Worm (Caenorhabditis elegans) whole organism, young adult: Measurements from ENCODE around the gene K10H10.6.
A peak's percentile ranks its signal among the peaks of the same experiment; 100 is the strongest.

Source experiments
- B0019.2 ChIP-seq: fragments of 200-800 bp; sonication (Bioruptor generic); conservative IDR thresholded peaks from 2 replicates; pipeline ENCODE4 v1.3.6; 2022; ENCODE audit warnings: missing genetic modification reagents, missing genetic modification characterization, missing compliant biosample characterization
- B0035.1 ChIP-seq: sonication (generic microtip); optimal IDR thresholded peaks from 2 replicates; lab custom pipeline; 2016; ENCODE audit warnings: missing genetic modification characterization, mild to moderate bottlenecking, missing compliant biosample characterization, missing genotype, missing genetic modification reagents
- B0261.1 ChIP-seq: sonication (generic microtip); optimal IDR thresholded peaks from 2 replicates; lab custom pipeline; 2016; ENCODE audit warnings: mild to moderate bottlenecking, missing genetic modification characterization, moderate library complexity, missing compliant biosample characterization
- B0336.3 ChIP-seq: fragments of 200-800 bp; sonication (Bioruptor generic); IDR thresholded peaks from 2 replicates; pipeline ENCODE4 v1.3.6; 2022; ENCODE audit warnings: missing genetic modification characterization, missing compliant biosample characterization
- C17E4.6 ChIP-seq: fragments of 200-800 bp; sonication (Bioruptor generic); IDR thresholded peaks from 2 replicates; pipeline ENCODE4 v1.3.6; 2022; ENCODE audit warnings: missing genetic modification reagents, missing genetic modification characterization, missing compliant biosample characterization
- F23B12.7 ChIP-seq: sonication (generic microtip); optimal IDR thresholded peaks from 2 replicates; lab custom pipeline; 2017; ENCODE audit warnings: missing genetic modification characterization, mild to moderate bottlenecking, missing compliant biosample characterization, antibody characterized with exemption, moderate library complexity; ENCODE audit not compliant: insufficient read depth
- F33H1.4 ChIP-seq: fragments of 200-800 bp; sonication (Bioruptor generic); IDR thresholded peaks from 2 replicates; pipeline ENCODE4 v1.3.6; 2022; ENCODE audit warnings: missing genetic modification reagents, missing genetic modification characterization, missing compliant biosample characterization
- F39B2.1 ChIP-seq: fragments of 200-800 bp; sonication (Bioruptor generic); IDR thresholded peaks from 2 replicates; pipeline ENCODE4 v1.3.6; 2022; ENCODE audit warnings: missing genetic modification reagents, missing genetic modification characterization, missing compliant biosample characterization
- F49E8.2 ChIP-seq: sonication (generic microtip); optimal IDR thresholded peaks from 3 replicates; lab custom pipeline; 2017; ENCODE audit warnings: missing genetic modification characterization, mild to moderate bottlenecking, missing compliant biosample characterization, antibody characterized with exemption, moderate library complexity; ENCODE audit not compliant: insufficient read depth
- F52B5.7 ChIP-seq: sonication (generic microtip); optimal IDR thresholded peaks from 2 replicates; lab custom pipeline; 2016; ENCODE audit warnings: mild to moderate bottlenecking, missing genetic modification characterization, missing compliant biosample characterization
- T26A5.8 ChIP-seq: sonication (generic microtip); optimal IDR thresholded peaks from 2 replicates; lab custom pipeline; 2016; ENCODE audit warnings: missing genetic modification characterization, missing compliant biosample characterization
- Y67H2A.10 ChIP-seq: fragments of 200-800 bp; sonication (Bioruptor generic); conservative IDR thresholded peaks from 2 replicates; pipeline ENCODE4 v1.3.6; 2022; ENCODE audit warnings: missing genetic modification reagents, missing genetic modification characterization, missing compliant biosample characterization
- Y95B8A.8 ChIP-seq: fragments of 200-800 bp; sonication (Bioruptor generic); IDR thresholded peaks from 2 replicates; pipeline ENCODE4 v1.3.6; 2022; ENCODE audit warnings: missing genetic modification reagents, missing genetic modification characterization, missing compliant biosample characterization
- akir-1 ChIP-seq: fragments of 200-800 bp; sonication (Bioruptor generic); optimal IDR thresholded peaks from 2 replicates; lab custom pipeline; 2018; ENCODE audit warnings: mild to moderate bottlenecking, missing genetic modification characterization, moderate library complexity, missing compliant biosample characterization
- bed-2 ChIP-seq: fragments of 200-800 bp; sonication (Bioruptor generic); IDR thresholded peaks from 2 replicates; pipeline ENCODE4 v1.3.6; 2022; ENCODE audit warnings: missing genetic modification reagents, missing genetic modification characterization, missing compliant biosample characterization
- ccch-3 ChIP-seq: fragments of 200-800 bp; sonication (Bioruptor generic); optimal IDR thresholded peaks from 2 replicates; lab custom pipeline; 2018; ENCODE audit warnings: mild to moderate bottlenecking, missing genetic modification characterization, missing compliant biosample characterization
- cebp-2 ChIP-seq: fragments of 200-800 bp; sonication (Bioruptor generic); IDR thresholded peaks from 2 replicates; pipeline ENCODE4 v1.3.6; 2022; ENCODE audit warnings: missing genetic modification characterization, missing compliant biosample characterization
- ceh-27 ChIP-seq: fragments of 200-800 bp; sonication (Bioruptor generic); optimal IDR thresholded peaks from 2 replicates; lab custom pipeline; 2018; ENCODE audit warnings: mild to moderate bottlenecking, missing genetic modification characterization, moderate library complexity, missing compliant biosample characterization
- ceh-79 ChIP-seq: sonication (generic microtip); optimal IDR thresholded peaks from 2 replicates; lab custom pipeline; 2017; ENCODE audit warnings: mild to moderate bottlenecking, missing genetic modification characterization, missing compliant biosample characterization
- ceh-91 ChIP-seq: fragments of 200-800 bp; sonication (Bioruptor generic); IDR thresholded peaks from 2 replicates; pipeline ENCODE4 v1.3.6; 2022; ENCODE audit warnings: missing genetic modification reagents, missing genetic modification characterization, missing compliant biosample characterization
- dpff-1 ChIP-seq: sonication (generic microtip); optimal IDR thresholded peaks from 2 replicates; lab custom pipeline; 2017; ENCODE audit warnings: mild to moderate bottlenecking, missing genetic modification characterization, missing compliant biosample characterization
- efl-1 ChIP-seq: fragments of 150-350 bp; optimal IDR thresholded peaks from 2 replicates; lab custom pipeline; 2014; ENCODE audit warnings: missing biosample characterization, missing genetic modification reagents, missing genetic modification characterization
- hrde-1 ChIP-seq: sonication (generic microtip); optimal IDR thresholded peaks from 2 replicates; lab custom pipeline; 2016; ENCODE audit warnings: missing genetic modification characterization, mild to moderate bottlenecking, missing compliant biosample characterization, moderate library complexity, missing genotype, missing genetic modification reagents, borderline replicate concordance
- hsf-1 ChIP-seq: fragments of 200-800 bp; sonication (Bioruptor generic); IDR thresholded peaks from 2 replicates; pipeline ENCODE4 v1.3.6; 2022; ENCODE audit warnings: missing genetic modification reagents, missing genetic modification characterization, missing compliant biosample characterization
- lsl-1 ChIP-seq: fragments of 200-800 bp; sonication (Bioruptor generic); optimal IDR thresholded peaks from 2 replicates; lab custom pipeline; 2018; ENCODE audit warnings: mild to moderate bottlenecking, missing genetic modification characterization, moderate library complexity, missing compliant biosample characterization
- lsy-27 ChIP-seq: sonication (generic microtip); optimal IDR thresholded peaks from 2 replicates; lab custom pipeline; 2017; ENCODE audit warnings: missing genetic modification characterization, mild to moderate bottlenecking, missing compliant biosample characterization, antibody characterized with exemption, missing genotype, borderline replicate concordance; ENCODE audit not compliant: insufficient read depth
- madf-6 ChIP-seq: fragments of 200-800 bp; sonication (Bioruptor generic); IDR thresholded peaks from 2 replicates; pipeline ENCODE4 v1.3.6; 2022; ENCODE audit warnings: missing genetic modification reagents, missing genetic modification characterization, missing compliant biosample characterization
- madf-8 ChIP-seq: fragments of 200-800 bp; sonication (Bioruptor generic); conservative IDR thresholded peaks from 2 replicates; pipeline ENCODE4 v1.3.6; 2022; ENCODE audit warnings: missing genetic modification reagents, missing genetic modification characterization, missing compliant biosample characterization
- mel-28 ChIP-seq: sonication (generic microtip); optimal IDR thresholded peaks from 2 replicates; lab custom pipeline; 2016; ENCODE audit warnings: borderline replicate concordance, mild to moderate bottlenecking, missing genetic modification characterization, missing compliant biosample characterization
- mes-4 ChIP-seq: sonication (generic microtip); optimal IDR thresholded peaks from 2 replicates; lab custom pipeline; 2016; ENCODE audit warnings: missing genotype, missing genetic modification characterization, missing compliant biosample characterization
- mxl-1 ChIP-seq: sonication (generic microtip); optimal IDR thresholded peaks from 2 replicates; lab custom pipeline; 2016; ENCODE audit warnings: missing genetic modification characterization, missing compliant biosample characterization
- nfya-2 ChIP-seq: fragments of 200-800 bp; sonication (Bioruptor generic); IDR thresholded peaks from 2 replicates; pipeline ENCODE4 v1.3.6; 2022; ENCODE audit warnings: missing genetic modification reagents, missing genetic modification characterization, missing compliant biosample characterization
- nhr-27 ChIP-seq: fragments of 200-800 bp; sonication (Bioruptor generic); optimal IDR thresholded peaks from 2 replicates; lab custom pipeline; 2018; ENCODE audit warnings: mild to moderate bottlenecking, missing genetic modification characterization, moderate library complexity, missing compliant biosample characterization
- pbrm-1 ChIP-seq: fragments of 200-800 bp; sonication (Bioruptor generic); IDR thresholded peaks from 2 replicates; pipeline ENCODE4 v1.3.6; 2022; ENCODE audit warnings: missing genetic modification reagents, missing genetic modification characterization, missing compliant biosample characterization
- pha-4 ChIP-seq: fragments of 150-350 bp; sonication (generic microtip); optimal IDR thresholded peaks from 2 replicates; lab custom pipeline; 2014; ENCODE audit warnings: missing biosample characterization, missing genetic modification reagents, missing genetic modification characterization
- repo-1 ChIP-seq: sonication (generic microtip); optimal IDR thresholded peaks from 2 replicates; lab custom pipeline; 2017; ENCODE audit warnings: mild to moderate bottlenecking, missing genetic modification characterization, missing compliant biosample characterization
- rpc-1 ChIP-seq, 2 experiments: fragments of 150-350 bp in 1 of 2; sonication (generic microtip) in 1 of 2; optimal IDR thresholded peaks; 2 replicates each; lab custom pipeline; 2014 to 2018; ENCODE audit warnings: missing biosample characterization in 1 of 2, missing genetic modification characterization in 1 of 2, missing genetic modification reagents in 1 of 2, missing genotype in 1 of 2
- sea-2 ChIP-seq: fragments of 200-800 bp; sonication (Bioruptor generic); IDR thresholded peaks from 2 replicates; pipeline ENCODE4 v1.3.6; 2022; ENCODE audit warnings: missing genetic modification characterization, missing compliant biosample characterization
- somi-1 ChIP-seq: fragments of 200-800 bp; sonication (Bioruptor generic); optimal IDR thresholded peaks from 2 replicates; lab custom pipeline; 2018; ENCODE audit warnings: mild to moderate bottlenecking, missing genetic modification characterization, missing compliant biosample characterization
- tbp1 ChIP-seq: fragments of 200-800 bp; sonication (Bioruptor generic); optimal IDR thresholded peaks from 2 replicates; lab custom pipeline; 2018; ENCODE audit warnings: mild to moderate bottlenecking, missing genetic modification characterization, missing compliant biosample characterization
- tbx-9 ChIP-seq: sonication (generic microtip); optimal IDR thresholded peaks from 2 replicates; lab custom pipeline; 2016; ENCODE audit warnings: borderline replicate concordance, missing genetic modification characterization, inconsistent platforms, missing compliant biosample characterization
- tlf-1 ChIP-seq: fragments of 200-800 bp; sonication (Bioruptor generic); optimal IDR thresholded peaks from 2 replicates; lab custom pipeline; 2018; ENCODE audit warnings: mild to moderate bottlenecking, missing genetic modification characterization, missing compliant biosample characterization
- unc-62 ChIP-seq: fragments of 150-350 bp; optimal IDR thresholded peaks from 2 replicates; lab custom pipeline; 2014; ENCODE audit warnings: missing biosample characterization, missing genetic modification reagents, missing genetic modification characterization
- zim-3 ChIP-seq: sonication (generic microtip); optimal IDR thresholded peaks from 2 replicates; lab custom pipeline; 2017; ENCODE audit warnings: mild to moderate bottlenecking, missing genetic modification characterization, moderate library complexity, missing compliant biosample characterization
- ztf-18 ChIP-seq: sonication (generic microtip); optimal IDR thresholded peaks from 2 replicates; lab custom pipeline; 2016; ENCODE audit warnings: missing genotype, mild to moderate bottlenecking, missing genetic modification characterization, missing compliant biosample characterization
- ztf-22 ChIP-seq: fragments of 200-800 bp; sonication (Bioruptor generic); optimal IDR thresholded peaks from 2 replicates; lab custom pipeline; 2018; ENCODE audit warnings: mild to moderate bottlenecking, missing genetic modification characterization, moderate library complexity, missing compliant biosample characterization
- ztf-28 ChIP-seq: fragments of 200-800 bp; sonication (Bioruptor generic); IDR thresholded peaks from 2 replicates; pipeline ENCODE4 v1.3.6; 2022; ENCODE audit warnings: missing genetic modification reagents, missing genetic modification characterization, missing compliant biosample characterization
- ztf-3 ChIP-seq: fragments of 200-800 bp; sonication (Bioruptor generic); optimal IDR thresholded peaks from 2 replicates; lab custom pipeline; 2018; ENCODE audit warnings: mild to moderate bottlenecking, missing genetic modification characterization, missing compliant biosample characterization
- ztf-6 ChIP-seq: fragments of 200-800 bp; sonication (Bioruptor generic); IDR thresholded peaks from 2 replicates; pipeline ENCODE4 v1.3.6; 2022; ENCODE audit warnings: missing genetic modification reagents, missing genetic modification characterization, missing compliant biosample characterization

The K10H10.6 gene

ce11 chrII:14488661-14489060 is 14.4 kb upstream of the K10H10.6 start, which contains the start of gene usp-14 (continued):
- TF ChIP-seq mel-28 (tag; lab: Kevin White, UChicago) (no peak), mxl-1 (tag; lab: Kevin White, UChicago) (no peak), hsf-1 (GFP tag; lab: Robert Waterston, UW) (no peak), nfya-2 (GFP tag; lab: Robert Waterston, UW) (no peak), ztf-22 (GFP tag; lab: Kevin White, UChicago) (no peak), dpff-1 (tag; lab: Kevin White, UChicago) (no peak), F39B2.1 (GFP tag; lab: Robert Waterston, UW) (no peak), bed-2 (GFP tag; lab: Robert Waterston, UW) (no peak), B0336.3 (GFP tag; lab: Robert Waterston, UW) (peak; percentile 76; the same call in 1 of the 2 replicates), T26A5.8 (tag; lab: Kevin White, UChicago) (no peak), F52B5.7 (no peak), lsl-1 (GFP tag; lab: Kevin White, UChicago) (peak; percentile 35), pha-4 (tag; lab: Kevin White, UChicago) (no peak), ceh-27 (GFP tag; lab: Kevin White, UChicago) (no peak), lsy-27 (tag; lab: Kevin White, UChicago) (no peak), rpc-1 (optimal IDR thresholded peaks at IDR 0.05; lab: Kevin White, UChicago) (no peak), rpc-1 (tag; optimal IDR thresholded peaks at IDR 0.05; lab: Kevin White, UChicago) (no peak), madf-6 (GFP tag; lab: Robert Waterston, UW) (peak; percentile 79), madf-8 (GFP tag; lab: Robert Waterston, UW) (no peak; the same call in 1 of the 2 replicates), efl-1 (peak; percentile 76), cebp-2 (GFP tag; lab: Robert Waterston, UW) (no peak), ztf-3 (no peak), ztf-6 (GFP tag; lab: Robert Waterston, UW) (no peak), Y95B8A.8 (GFP tag; lab: Robert Waterston, UW) (no peak), F33H1.4 (0 out of 2 replicates have a peak, but pooled peaks have one; percentile 30), ccch-3 (GFP tag; lab: Kevin White, UChicago) (no peak), sea-2 (GFP tag; lab: Robert Waterston, UW) (no peak), somi-1 (GFP tag; lab: Kevin White, UChicago) (no peak), ceh-91 (GFP tag; lab: Robert Waterston, UW) (peak; percentile 13; the same call in 1 of the 2 replicates), B0019.2 (GFP tag; lab: Robert Waterston, UW) (no peak), tbp1 (GFP tag; lab: Kevin White, UChicago) (peak; percentile 49), zim-3 (tag; lab: Kevin White, UChicago) (no peak), ceh-79 (tag; lab: Kevin White, UChicago) (no peak), Y67H2A.10 (no peak), B0261.1 (no peak), repo-1 (tag; lab: Kevin White, UChicago) (peak; percentile 33), akir-1 (GFP tag; lab: Kevin White, UChicago) (no peak), pbrm-1 (GFP tag; lab: Robert Waterston, UW) (peak; percentile 62), tlf-1 (GFP tag; lab: Kevin White, UChicago) (peak; percentile 18), nhr-27 (no peak), tbx-9 (tag; lab: Kevin White, UChicago) (no peak), mes-4 (tag; lab: Kevin White, UChicago) (no peak), ztf-28 (no peak), ztf-18 (peak; percentile 93), hrde-1 (no peak), F49E8.2 (tag; lab: Kevin White, UChicago) (no peak), unc-62 (GFP tag; lab: Kevin White, UChicago) (no peak), F23B12.7 (peak; percentile 50), B0035.1 (tag; lab: Kevin White, UChicago) (no peak), C17E4.6 (GFP tag; lab: Robert Waterston, UW) (no peak)
